Worm (Caenorhabditis elegans) whole organism, young adult: Measurements from ENCODE around the gene aexr-3.

Experiments
- B0261.1 ChIP-seq: sonication (generic microtip); optimal IDR thresholded peaks from 2 replicates; lab custom pipeline; 2016; ENCODE audit warnings: mild to moderate bottlenecking, missing genetic modification characterization, moderate library complexity, missing compliant biosample characterization
- D2030.7 ChIP-seq: fragments of 200-800 bp; sonication (Bioruptor generic); IDR thresholded peaks from 2 replicates; pipeline ENCODE4 v1.3.6; 2022; ENCODE audit warnings: missing genetic modification reagents, missing genetic modification characterization, missing compliant biosample characterization
- F23B12.7 ChIP-seq: sonication (generic microtip); optimal IDR thresholded peaks from 2 replicates; lab custom pipeline; 2017; ENCODE audit warnings: missing genetic modification characterization, mild to moderate bottlenecking, missing compliant biosample characterization, antibody characterized with exemption, moderate library complexity; ENCODE audit not compliant: insufficient read depth
- Y53F4B.3 ChIP-seq: fragments of 200-800 bp; sonication (Bioruptor generic); IDR thresholded peaks from 2 replicates; pipeline ENCODE4 v1.3.6; 2022; ENCODE audit warnings: missing genetic modification reagents, missing genetic modification characterization, missing compliant biosample characterization
- Y56A3A.18 ChIP-seq: fragments of 200-800 bp; sonication (Bioruptor generic); IDR thresholded peaks from 2 replicates; pipeline ENCODE4 v1.3.6; 2022; ENCODE audit warnings: missing genetic modification reagents, missing genetic modification characterization, missing compliant biosample characterization
- Y79H2A.3 ChIP-seq: fragments of 200-800 bp; sonication (Bioruptor generic); conservative IDR thresholded peaks from 2 replicates; pipeline ENCODE4 v1.3.6; 2022; ENCODE audit warnings: missing genetic modification reagents, missing genetic modification characterization, missing compliant biosample characterization
- Y95B8A.8 ChIP-seq: fragments of 200-800 bp; sonication (Bioruptor generic); IDR thresholded peaks from 2 replicates; pipeline ENCODE4 v1.3.6; 2022; ENCODE audit warnings: missing genetic modification reagents, missing genetic modification characterization, missing compliant biosample characterization
- ZK185.1 ChIP-seq: sonication (generic microtip); optimal IDR thresholded peaks from 2 replicates; lab custom pipeline; 2016; ENCODE audit warnings: mild to moderate bottlenecking, missing genetic modification characterization, missing compliant biosample characterization; ENCODE audit not compliant: poor library complexity, severe bottlenecking
- ama-1 ChIP-seq, 3 experiments: fragments of 150-350 bp in 1 of 3; sonication (generic microtip) in 2 of 3; optimal IDR thresholded peaks; 2 replicates each; lab custom pipeline; 2014 to 2018; ENCODE audit warnings: missing biosample characterization in 2 of 3, missing genetic modification characterization in 2 of 3, missing genetic modification reagents in 2 of 3
- athp-1 ChIP-seq: sonication (generic microtip); optimal IDR thresholded peaks from 2 replicates; lab custom pipeline; 2017; ENCODE audit warnings: mild to moderate bottlenecking, missing genetic modification characterization, missing compliant biosample characterization
- bed-2 ChIP-seq: fragments of 200-800 bp; sonication (Bioruptor generic); IDR thresholded peaks from 2 replicates; pipeline ENCODE4 v1.3.6; 2022; ENCODE audit warnings: missing genetic modification reagents, missing genetic modification characterization, missing compliant biosample characterization
- cebp-1 ChIP-seq, 2 experiments: fragments of 200-800 bp in 1 of 2; sonication (Bioruptor generic) in 1 of 2; sonication (generic microtip) in 1 of 2; IDR thresholded peaks in 1 of 2; optimal IDR thresholded peaks in 1 of 2; 2 replicates each; pipeline versions ENCODE4 v1.3.6 to Lab custom; 2017 to 2022; ENCODE audit warnings: missing compliant biosample characterization in 2 of 2, missing genetic modification characterization in 2 of 2, mild to moderate bottlenecking in 1 of 2, missing genetic modification reagents in 1 of 2, moderate library complexity in 1 of 2
- ceh-40 ChIP-seq: fragments of 200-800 bp; sonication (Bioruptor generic); IDR thresholded peaks from 2 replicates; pipeline ENCODE4 v1.3.6; 2022; ENCODE audit warnings: missing genetic modification characterization, missing compliant biosample characterization
- ceh-79 ChIP-seq: sonication (generic microtip); optimal IDR thresholded peaks from 2 replicates; lab custom pipeline; 2017; ENCODE audit warnings: mild to moderate bottlenecking, missing genetic modification characterization, missing compliant biosample characterization
- die-1 ChIP-seq: sonication (generic microtip); optimal IDR thresholded peaks from 2 replicates; lab custom pipeline; 2016; ENCODE audit warnings: missing genotype, mild to moderate bottlenecking, missing genetic modification characterization, missing compliant biosample characterization
- egl-44 ChIP-seq: fragments of 200-800 bp; sonication (Bioruptor generic); IDR thresholded peaks from 2 replicates; pipeline ENCODE4 v1.3.6; 2022; ENCODE audit warnings: missing genetic modification reagents, missing genetic modification characterization, missing compliant biosample characterization
- him-1 ChIP-seq: sonication (generic microtip); optimal IDR thresholded peaks from 2 replicates; lab custom pipeline; 2016; ENCODE audit warnings: missing genotype, missing genetic modification reagents, missing genetic modification characterization, missing compliant biosample characterization
- hmg-1.2 ChIP-seq: fragments of 200-800 bp; sonication (Bioruptor generic); IDR thresholded peaks from 2 replicates; pipeline ENCODE4 v1.3.6; 2022; ENCODE audit warnings: missing genetic modification reagents, missing genetic modification characterization, missing compliant biosample characterization
- hmg-20 ChIP-seq: fragments of 200-800 bp; sonication (Bioruptor generic); IDR thresholded peaks from 2 replicates; pipeline ENCODE4 v1.3.6; 2022; ENCODE audit warnings: missing genetic modification reagents, missing genetic modification characterization, missing compliant biosample characterization
- hsf-1 ChIP-seq: fragments of 200-800 bp; sonication (Bioruptor generic); IDR thresholded peaks from 2 replicates; pipeline ENCODE4 v1.3.6; 2022; ENCODE audit warnings: missing genetic modification reagents, missing genetic modification characterization, missing compliant biosample characterization
- lin-26 ChIP-seq: fragments of 200-800 bp; sonication (Bioruptor generic); IDR thresholded peaks from 2 replicates; pipeline ENCODE4 v1.3.6; 2022; ENCODE audit warnings: missing genetic modification reagents, missing genetic modification characterization, missing compliant biosample characterization
- lin-35 ChIP-seq, 3 experiments: fragments of 150-350 bp in 2 of 3; sonication (generic microtip) in 1 of 3; optimal IDR thresholded peaks; 2 replicates each; lab custom pipeline; 2014 to 2018; ENCODE audit warnings: missing biosample characterization in 3 of 3, missing genetic modification characterization in 3 of 3, missing genetic modification reagents in 3 of 3
- lin-40 ChIP-seq: sonication (generic microtip); optimal IDR thresholded peaks from 2 replicates; lab custom pipeline; 2016; ENCODE audit warnings: missing genetic modification characterization, mild to moderate bottlenecking, missing compliant biosample characterization, missing genotype, missing genetic modification reagents
- lir-1 ChIP-seq: fragments of 200-800 bp; sonication (Bioruptor generic); conservative IDR thresholded peaks from 2 replicates; pipeline ENCODE4 v1.3.6; 2022; ENCODE audit warnings: missing genetic modification reagents, missing genetic modification characterization, missing compliant biosample characterization
- madf-10 ChIP-seq: sonication (generic microtip); optimal IDR thresholded peaks from 2 replicates; lab custom pipeline; 2016; ENCODE audit warnings: mild to moderate bottlenecking, missing genetic modification characterization, missing compliant biosample characterization
- madf-3 ChIP-seq: fragments of 200-800 bp; sonication (Bioruptor generic); IDR thresholded peaks from 2 replicates; pipeline ENCODE4 v1.3.6; 2022; ENCODE audit warnings: missing genetic modification reagents, missing genetic modification characterization, missing compliant biosample characterization
- mel-28 ChIP-seq: sonication (generic microtip); optimal IDR thresholded peaks from 2 replicates; lab custom pipeline; 2016; ENCODE audit warnings: borderline replicate concordance, mild to moderate bottlenecking, missing genetic modification characterization, missing compliant biosample characterization
- nfya-1 ChIP-seq: sonication (generic microtip); optimal IDR thresholded peaks from 2 replicates; lab custom pipeline; 2017; ENCODE audit warnings: antibody characterized with exemption, missing compliant biosample characterization, missing genetic modification characterization, borderline replicate concordance; ENCODE audit not compliant: insufficient read depth
- nfya-2 ChIP-seq: fragments of 200-800 bp; sonication (Bioruptor generic); IDR thresholded peaks from 2 replicates; pipeline ENCODE4 v1.3.6; 2022; ENCODE audit warnings: missing genetic modification reagents, missing genetic modification characterization, missing compliant biosample characterization
- nfyb-1 ChIP-seq: fragments of 200-800 bp; sonication (Bioruptor generic); IDR thresholded peaks from 2 replicates; pipeline ENCODE4 v1.3.6; 2022; ENCODE audit warnings: missing genetic modification reagents, missing genetic modification characterization, missing compliant biosample characterization
- nhr-120 ChIP-seq: fragments of 200-800 bp; sonication (Bioruptor generic); IDR thresholded peaks from 2 replicates; pipeline ENCODE4 v1.3.6; 2022; ENCODE audit warnings: missing genetic modification characterization, missing compliant biosample characterization
- nhr-90 ChIP-seq: sonication (generic microtip); optimal IDR thresholded peaks from 2 replicates; lab custom pipeline; 2016; ENCODE audit warnings: missing genotype, mild to moderate bottlenecking, missing genetic modification characterization, missing compliant biosample characterization
- pbrm-1 ChIP-seq: fragments of 200-800 bp; sonication (Bioruptor generic); IDR thresholded peaks from 2 replicates; pipeline ENCODE4 v1.3.6; 2022; ENCODE audit warnings: missing genetic modification reagents, missing genetic modification characterization, missing compliant biosample characterization
- rec-8 ChIP-seq, 2 experiments: sonication (generic microtip); optimal IDR thresholded peaks; 2 replicates each; lab custom pipeline; 2016; ENCODE audit warnings: mild to moderate bottlenecking in 2 of 2, missing genetic modification characterization in 2 of 2, missing genetic modification reagents in 2 of 2, missing genotype in 2 of 2, missing biosample characterization in 1 of 2, missing compliant biosample characterization in 1 of 2, moderate library complexity in 1 of 2
- rpc-1 ChIP-seq, 2 experiments: fragments of 150-350 bp in 1 of 2; sonication (generic microtip) in 1 of 2; optimal IDR thresholded peaks; 2 replicates each; lab custom pipeline; 2014 to 2018; ENCODE audit warnings: missing biosample characterization in 1 of 2, missing genetic modification characterization in 1 of 2, missing genetic modification reagents in 1 of 2, missing genotype in 1 of 2
- snpc-1.1 ChIP-seq: sonication (generic microtip); optimal IDR thresholded peaks from 2 replicates; lab custom pipeline; 2017; ENCODE audit warnings: missing genetic modification characterization, mild to moderate bottlenecking, missing compliant biosample characterization, antibody characterized with exemption, moderate library complexity, missing genotype, missing genetic modification reagents; ENCODE audit not compliant: insufficient read depth
- snpc-1.3 ChIP-seq: sonication (generic microtip); optimal IDR thresholded peaks from 2 replicates; lab custom pipeline; 2017; ENCODE audit warnings: missing genetic modification characterization, mild to moderate bottlenecking, missing compliant biosample characterization, antibody characterized with exemption, moderate library complexity, missing genotype, missing genetic modification reagents; ENCODE audit not compliant: insufficient read depth
- snpc-4 ChIP-seq, 5 experiments: fragments of 150-350 bp in 1 of 5; sonication (generic microtip) in 4 of 5; optimal IDR thresholded peaks; 2 replicates each; lab custom pipeline; 2014 to 2018; ENCODE audit warnings: missing genetic modification characterization in 5 of 5, missing biosample characterization in 3 of 5, antibody characterized with exemption in 2 of 5, mild to moderate bottlenecking in 2 of 5, missing compliant biosample characterization in 2 of 5, missing genotype in 2 of 5, moderate library complexity in 2 of 5, missing genetic modification reagents in 1 of 5
- tbp1 ChIP-seq: fragments of 200-800 bp; sonication (Bioruptor generic); optimal IDR thresholded peaks from 2 replicates; lab custom pipeline; 2018; ENCODE audit warnings: mild to moderate bottlenecking, missing genetic modification characterization, missing compliant biosample characterization
- tlf-1 ChIP-seq: fragments of 200-800 bp; sonication (Bioruptor generic); optimal IDR thresholded peaks from 2 replicates; lab custom pipeline; 2018; ENCODE audit warnings: mild to moderate bottlenecking, missing genetic modification characterization, missing compliant biosample characterization
- zfh-2 ChIP-seq: fragments of 200-800 bp; sonication (Bioruptor generic); conservative IDR thresholded peaks from 2 replicates; pipeline ENCODE4 v1.3.6; 2022; ENCODE audit warnings: missing genetic modification reagents, missing genetic modification characterization, missing compliant biosample characterization
- ztf-18 ChIP-seq: sonication (generic microtip); optimal IDR thresholded peaks from 2 replicates; lab custom pipeline; 2016; ENCODE audit warnings: missing genotype, mild to moderate bottlenecking, missing genetic modification characterization, missing compliant biosample characterization
- ztf-22 ChIP-seq: fragments of 200-800 bp; sonication (Bioruptor generic); optimal IDR thresholded peaks from 2 replicates; lab custom pipeline; 2018; ENCODE audit warnings: mild to moderate bottlenecking, missing genetic modification characterization, moderate library complexity, missing compliant biosample characterization
- ztf-25 ChIP-seq: fragments of 200-800 bp; sonication (Bioruptor generic); IDR thresholded peaks from 2 replicates; pipeline ENCODE4 v1.3.6; 2022; ENCODE audit warnings: missing genetic modification reagents, missing genetic modification characterization, missing compliant biosample characterization

aexr-3 gene

ce11 chrX:8925443-8925842, 35.5 kb downstream of the aexr-3 start:
- no peak for TF ChIP-seq bed-2 (GFP tag; lab: Robert Waterston, UW)
- no peak for TF ChIP-seq ceh-79 (tag; lab: Kevin White, UChicago)
- no peak for TF ChIP-seq mel-28 (tag; lab: Kevin White, UChicago)
- peak; percentile 83 for TF ChIP-seq B0261.1
- peak; percentile 66 for TF ChIP-seq pbrm-1 (GFP tag; lab: Robert Waterston, UW)
- TF ChIP-seq madf-3 (GFP tag; lab: Robert Waterston, UW): no peak
- peak; percentile 38; the same call in 1 of the 2 replicates for TF ChIP-seq egl-44 (GFP tag; lab: Robert Waterston, UW)
- no peak for TF ChIP-seq Y56A3A.18 (GFP tag; lab: Robert Waterston, UW)
- no peak for TF ChIP-seq lir-1 (GFP tag; lab: Robert Waterston, UW)
- peak; percentile 49 for TF ChIP-seq nhr-90 (tag; lab: Kevin White, UChicago)
- TF ChIP-seq nfya-1: no peak
- TF ChIP-seq nhr-120: no peak
- peak; percentile 58; the same call in 1 of the 2 replicates for TF ChIP-seq hmg-1.2 (GFP tag; lab: Robert Waterston, UW)
- TF ChIP-seq ztf-22 (GFP tag; lab: Kevin White, UChicago): no peak
- TF ChIP-seq ceh-40 (GFP tag; lab: Robert Waterston, UW): no peak
- peak; percentile 3 for TF ChIP-seq ZK185.1 (tag; lab: Kevin White, UChicago)
- no peak for TF ChIP-seq zfh-2
- TF ChIP-seq lin-40 (tag; lab: Kevin White, UChicago): no peak
- peak; percentile 25 for TF ChIP-seq tlf-1 (GFP tag; lab: Kevin White, UChicago)
- TF ChIP-seq hmg-20: 0 out of 2 replicates have a peak, but pooled peaks have one; percentile 26
- peak; percentile 27 for TF ChIP-seq snpc-1.3 (tag; lab: Kevin White, UChicago)
- no peak for TF ChIP-seq Y95B8A.8 (GFP tag; lab: Robert Waterston, UW)
- TF ChIP-seq nfya-2 (GFP tag; lab: Robert Waterston, UW): no peak
- no peak for TF ChIP-seq rec-8 (tag; optimal IDR thresholded peaks at IDR 0.05; lab: Kevin White, UChicago)
- peak; percentile 4 for TF ChIP-seq F23B12.7 (tag; lab: Kevin White, UChicago)
- no peak for TF ChIP-seq Y79H2A.3
- no peak for TF ChIP-seq Y53F4B.3 (GFP tag; lab: Robert Waterston, UW)
- TF ChIP-seq cebp-1 (GFP tag; IDR thresholded peaks at IDR 0.05; lab: Robert Waterston, UW): 0 out of 2 replicates have a peak, but pooled peaks have one; percentile 27
- no peak for TF ChIP-seq cebp-1 (tag; optimal IDR thresholded peaks at IDR 0.05; lab: Kevin White, UChicago)
- peak; percentile 91 for TF ChIP-seq tbp1
- no peak for TF ChIP-seq athp-1 (tag; lab: Kevin White, UChicago)
- TF ChIP-seq lin-35 (GFP tag; optimal IDR thresholded peaks at IDR 0.05; lab: Kevin White, UChicago): no peak
- peak; percentile 40 for TF ChIP-seq ztf-18 (tag; lab: Kevin White, UChicago)
- TF ChIP-seq madf-10: peak; percentile 27
- TF ChIP-seq hsf-1 (GFP tag; lab: Robert Waterston, UW): no peak
- no peak for TF ChIP-seq snpc-1.1 (tag; lab: Kevin White, UChicago)
- peak; percentile 60 for TF ChIP-seq die-1 (tag; lab: Kevin White, UChicago)
- TF ChIP-seq nfyb-1 (GFP tag; lab: Robert Waterston, UW): no peak
- peak; percentile 90 for TF ChIP-seq lin-26
- TF ChIP-seq ama-1 (optimal IDR thresholded peaks at IDR 0.05; lab: Kevin White, UChicago): no peak
- TF ChIP-seq ama-1 (GFP tag; optimal IDR thresholded peaks at IDR 0.05; lab: Kevin White, UChicago): peak in 1 of 2 experiments; percentile 72
- TF ChIP-seq D2030.7 (GFP tag; lab: Robert Waterston, UW): peak; percentile 50
- peak; percentile 83; the same call in 1 of the 2 replicates for TF ChIP-seq ztf-25 (GFP tag; lab: Robert Waterston, UW)
- peak; percentile 50 for TF ChIP-seq him-1 (tag; lab: Kevin White, UChicago)
- TF ChIP-seq snpc-4 (GFP tag; optimal IDR thresholded peaks at IDR 0.05; lab: Kevin White, UChicago): peak; percentile 44
- TF ChIP-seq snpc-4 (tag; optimal IDR thresholded peaks at IDR 0.05; lab: Kevin White, UChicago): no peak
- TF ChIP-seq rpc-1 (optimal IDR thresholded peaks at IDR 0.05; lab: Kevin White, UChicago): peak; percentile 68
- TF ChIP-seq rpc-1 (tag; optimal IDR thresholded peaks at IDR 0.05; lab: Kevin White, UChicago): peak; percentile 90
